Worm (Caenorhabditis elegans): ENCODE data around the gene CD4.11.

The CD4.11 gene

DNA sequence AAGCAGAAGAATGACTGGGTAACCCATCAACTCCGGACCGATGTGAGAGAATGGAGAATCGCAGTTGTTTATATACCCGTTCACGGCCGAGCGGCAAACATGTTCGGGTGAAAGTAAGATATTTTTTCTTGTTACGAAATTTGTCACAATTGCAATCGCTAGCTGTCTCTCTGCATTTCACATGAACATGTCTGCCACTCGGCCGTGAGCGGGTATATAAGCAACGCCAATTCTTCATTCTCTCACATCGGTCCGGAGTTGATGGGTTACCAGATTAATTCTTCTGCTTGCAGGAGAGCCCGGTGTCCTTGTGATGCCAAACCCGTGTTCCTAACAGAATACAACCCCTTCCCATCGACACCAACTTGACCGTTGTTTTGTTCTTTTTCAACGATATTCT is 2.1 kb downstream of the CD4.11 start:
- TF ChIP-seq hlh-30 (tag; optimal IDR thresholded peaks at IDR 0.05; ENCODE audit: insufficient read depth): peak; percentile 51
- TF ChIP-seq dve-1 (tag; optimal IDR thresholded peaks at IDR 0.05; ENCODE audit: insufficient read depth): peak; percentile 31
- TF ChIP-seq hlh-11 (tag; optimal IDR thresholded peaks at IDR 0.05): peak; percentile 20
- peak; percentile 57 for TF ChIP-seq lin-38 (GFP tag; IDR thresholded peaks at IDR 0.05)
- TF ChIP-seq egl-43 (GFP tag; IDR thresholded peaks at IDR 0.05): peak; percentile 76
- peak; percentile 7 for TF ChIP-seq mxl-3 (GFP tag; optimal IDR thresholded peaks at IDR 0.05)
- TF ChIP-seq Y105C5A.15 (GFP tag; IDR thresholded peaks at IDR 0.05): 0 out of 2 replicates have a peak, but pooled peaks have one; percentile 9
- no peak for TF ChIP-seq tra-1 (GFP tag; IDR thresholded peaks at IDR 0.05)
- no peak for TF ChIP-seq daf-12 (tag; optimal IDR thresholded peaks at IDR 0.05)
- TF ChIP-seq Y5F2A.4 (GFP tag; optimal IDR thresholded peaks at IDR 0.05): no peak
- TF ChIP-seq nhr-76 (tag; optimal IDR thresholded peaks at IDR 0.05): no peak
- TF ChIP-seq unc-62 (GFP tag; optimal IDR thresholded peaks at IDR 0.05 in 1 of 2): no peak
- no peak for TF ChIP-seq unc-62 (tag; optimal IDR thresholded peaks at IDR 0.05)
- TF ChIP-seq lir-3 (tag; optimal IDR thresholded peaks at IDR 0.05): no peak
- 0 out of 2 replicates have a peak, but pooled peaks have one; percentile 28 for TF ChIP-seq ZK337.2 (GFP tag; IDR thresholded peaks at IDR 0.05)
- TF ChIP-seq T26A8.4 (GFP tag; IDR thresholded peaks at IDR 0.05): peak; percentile 78
- peak; percentile 20 for TF ChIP-seq spr-3 (GFP tag; optimal IDR thresholded peaks at IDR 0.05)
- no peak for TF ChIP-seq tag-97 (GFP tag; IDR thresholded peaks at IDR 0.05)
- TF ChIP-seq F49E8.2 (tag; optimal IDR thresholded peaks at IDR 0.05; ENCODE audit: borderline replicate concordance): no peak
- TF ChIP-seq zip-2 (tag; optimal IDR thresholded peaks at IDR 0.05): peak; percentile 97
- TF ChIP-seq ceh-44 (GFP tag; IDR thresholded peaks at IDR 0.05): peak; percentile 28; the same call in 1 of the 2 replicates
- no peak for TF ChIP-seq lim-7 (GFP tag; IDR thresholded peaks at IDR 0.05)
- 0 out of 2 replicates have a peak, but pooled peaks have one; percentile 52 for TF ChIP-seq hmg-1.1 (GFP tag; IDR thresholded peaks at IDR 0.05)
- TF ChIP-seq rbr-2 (tag; optimal IDR thresholded peaks at IDR 0.05): peak; percentile 14
- no peak for TF ChIP-seq nhr-6 (tag; optimal IDR thresholded peaks at IDR 0.05)
- TF ChIP-seq hif-1 (tag; optimal IDR thresholded peaks at IDR 0.05): peak in 1 of 2 experiments; percentile 34
- TF ChIP-seq ceh-32 (tag; optimal IDR thresholded peaks at IDR 0.05; ENCODE audit: poor library complexity): no peak
- TF ChIP-seq snpc-4 (tag; optimal IDR thresholded peaks at IDR 0.05): peak; percentile 90
- peak; percentile 7 for TF ChIP-seq dpl-1 (GFP tag; optimal IDR thresholded peaks at IDR 0.05)
- TF ChIP-seq dmd-6 (GFP tag; IDR thresholded peaks at IDR 0.05): peak; percentile 34; the same call in 1 of the 2 replicates
- peak; percentile 14 for TF ChIP-seq T20F7.1 (GFP tag; optimal IDR thresholded peaks at IDR 0.05)
- no peak for TF ChIP-seq gei-8 (GFP tag; optimal IDR thresholded peaks at IDR 0.05)
- no peak for TF ChIP-seq F26F4.8 (GFP tag; conservative IDR thresholded peaks at IDR 0.05)
- TF ChIP-seq daf-16 (GFP tag; optimal IDR thresholded peaks at IDR 0.05): peak; percentile 39 to 65
- no peak for TF ChIP-seq daf-16 (tag; optimal IDR thresholded peaks at IDR 0.05)
- TF ChIP-seq set-16 (GFP tag; IDR thresholded peaks at IDR 0.05): peak; percentile 29; the same call in 1 of the 2 replicates
- TF ChIP-seq mxl-2 (GFP tag; conservative IDR thresholded peaks at IDR 0.05): no peak
- peak; percentile 1 for TF ChIP-seq nhr-48 (tag; optimal IDR thresholded peaks at IDR 0.05)
- TF ChIP-seq madf-5 (GFP tag; IDR thresholded peaks at IDR 0.05): 0 out of 4 replicates have a peak, but pooled peaks of 1 of the 2 experiments have one; percentile 27
- peak in 1 of 2 experiments; percentile 53 for TF ChIP-seq lsy-2 (tag; optimal IDR thresholded peaks at IDR 0.05)
- no peak for TF ChIP-seq vab-7 (GFP tag; IDR thresholded peaks at IDR 0.05)
- TF ChIP-seq F44E2.7 (GFP tag; IDR thresholded peaks at IDR 0.05): no peak
- TF ChIP-seq nhr-102 (tag; optimal IDR thresholded peaks at IDR 0.05): peak; percentile 38
- no peak for TF ChIP-seq zag-1 (tag; optimal IDR thresholded peaks at IDR 0.05)
- no peak for TF ChIP-seq nhr-42 (GFP tag; IDR thresholded peaks at IDR 0.05)

Data from whole organism, L4 larva.